Worm (Caenorhabditis elegans) whole organism, L3 larva: ENCODE data around the gene F49E11.2.

Experiments used
- ama-1 ChIP-seq: fragments of 150-350 bp; optimal IDR thresholded peaks from 2 replicates; lab custom pipeline; 2018
- ceh-28 ChIP-seq: fragments of 150-350 bp; optimal IDR thresholded peaks from 2 replicates; lab custom pipeline; 2014; ENCODE audit warnings: missing biosample characterization, missing genetic modification reagents, missing genetic modification characterization
- ceh-82 ChIP-seq: fragments of 150-350 bp; optimal IDR thresholded peaks from 2 replicates; lab custom pipeline; 2014; ENCODE audit warnings: missing biosample characterization, missing genetic modification characterization
- ceh-9 ChIP-seq: sonication (generic microtip); optimal IDR thresholded peaks from 2 replicates; lab custom pipeline; 2018; ENCODE audit warnings: missing biosample characterization, missing genetic modification characterization
- egl-27 ChIP-seq: sonication (generic microtip); optimal IDR thresholded peaks from 4 replicates; lab custom pipeline; 2017; ENCODE audit warnings: missing biosample characterization, missing genetic modification reagents, missing genetic modification characterization
- elt-3 ChIP-seq, 3 experiments: fragments of 150-350 bp in 1 of 3; sonication (generic microtip) in 2 of 3; optimal IDR thresholded peaks; 2 replicates in 2 of 3; 4 replicates in 1 of 3; lab custom pipeline; 2014 to 2017; ENCODE audit warnings: missing biosample characterization in 3 of 3, missing genetic modification characterization in 3 of 3
- eor-1 ChIP-seq, 2 experiments: fragments of 150-350 bp; optimal IDR thresholded peaks; 2 replicates each; lab custom pipeline; 2014 to 2018; ENCODE audit warnings: missing biosample characterization in 2 of 2, missing genetic modification characterization in 2 of 2
- fkh-10 ChIP-seq: sonication (generic microtip); optimal IDR thresholded peaks from 2 replicates; lab custom pipeline; 2017; ENCODE audit warnings: missing biosample characterization, missing genetic modification reagents, missing genetic modification characterization
- fos-1 ChIP-seq: fragments of 150-350 bp; optimal IDR thresholded peaks from 2 replicates; lab custom pipeline; 2014; ENCODE audit warnings: missing biosample characterization, missing genetic modification characterization
- hmg-11 ChIP-seq: sonication (generic microtip); optimal IDR thresholded peaks from 2 replicates; lab custom pipeline; 2016; ENCODE audit warnings: missing genetic modification characterization, missing compliant biosample characterization
- jun-1 ChIP-seq: fragments of 150-350 bp; optimal IDR thresholded peaks from 2 replicates; lab custom pipeline; 2014; ENCODE audit warnings: missing biosample characterization, missing genetic modification reagents, missing genetic modification characterization
- lin-15B ChIP-seq: fragments of 150-350 bp; optimal IDR thresholded peaks from 2 replicates; lab custom pipeline; 2014; ENCODE audit warnings: missing biosample characterization, missing genetic modification characterization
- lsy-12 ChIP-seq: sonication (generic microtip); optimal IDR thresholded peaks from 2 replicates; lab custom pipeline; 2016; ENCODE audit warnings: mild to moderate bottlenecking, missing genetic modification characterization, missing compliant biosample characterization
- mdl-1 ChIP-seq: fragments of 150-350 bp; optimal IDR thresholded peaks from 2 replicates; lab custom pipeline; 2014; ENCODE audit warnings: missing biosample characterization, missing genetic modification characterization
- nfya-1 ChIP-seq: sonication (generic microtip); optimal IDR thresholded peaks from 2 replicates; lab custom pipeline; 2017; ENCODE audit warnings: missing genetic modification characterization, mild to moderate bottlenecking, missing compliant biosample characterization, antibody characterized with exemption, moderate library complexity; ENCODE audit not compliant: insufficient read depth
- nhr-11 ChIP-seq: fragments of 150-350 bp; optimal IDR thresholded peaks from 2 replicates; lab custom pipeline; 2014; ENCODE audit warnings: missing biosample characterization, missing genetic modification characterization
- nhr-12 ChIP-seq: fragments of 150-350 bp; optimal IDR thresholded peaks from 2 replicates; lab custom pipeline; 2014; ENCODE audit warnings: missing biosample characterization, missing genetic modification characterization
- nhr-23 ChIP-seq: fragments of 150-350 bp; optimal IDR thresholded peaks from 2 replicates; lab custom pipeline; 2014; ENCODE audit warnings: missing biosample characterization, missing genetic modification reagents, missing genetic modification characterization
- nhr-237 ChIP-seq: fragments of 150-350 bp; optimal IDR thresholded peaks from 2 replicates; lab custom pipeline; 2014; ENCODE audit warnings: missing biosample characterization, missing genetic modification characterization
- nhr-25 ChIP-seq: sonication (generic microtip); optimal IDR thresholded peaks from 2 replicates; lab custom pipeline; 2017; ENCODE audit warnings: missing biosample characterization, missing genetic modification characterization
- nhr-43 ChIP-seq: sonication (generic microtip); optimal IDR thresholded peaks from 2 replicates; lab custom pipeline; 2016; ENCODE audit warnings: mild to moderate bottlenecking, missing genetic modification characterization, missing compliant biosample characterization; ENCODE audit not compliant: poor library complexity, severe bottlenecking
- nhr-67 ChIP-seq: fragments of 150-350 bp; optimal IDR thresholded peaks from 2 replicates; lab custom pipeline; 2014; ENCODE audit warnings: missing biosample characterization, missing genetic modification characterization
- nhr-76 ChIP-seq: fragments of 150-350 bp; sonication (generic microtip); optimal IDR thresholded peaks from 5 replicates; lab custom pipeline; 2014; ENCODE audit warnings: missing biosample characterization, missing genetic modification characterization
- pha-4 ChIP-seq: fragments of 150-350 bp; optimal IDR thresholded peaks from 2 replicates; lab custom pipeline; 2014; ENCODE audit warnings: missing biosample characterization, missing genetic modification reagents, missing genetic modification characterization
- pqm-1 ChIP-seq: fragments of 150-350 bp; optimal IDR thresholded peaks from 2 replicates; lab custom pipeline; 2017; ENCODE audit warnings: missing biosample characterization, missing genetic modification characterization, inconsistent platforms
- sea-2 ChIP-seq: fragments of 150-350 bp; sonication (generic microtip); optimal IDR thresholded peaks from 4 replicates; lab custom pipeline; 2014; ENCODE audit warnings: missing biosample characterization, missing genetic modification reagents, missing genetic modification characterization
- skn-1 ChIP-seq: fragments of 150-350 bp; optimal IDR thresholded peaks from 2 replicates; lab custom pipeline; 2014; ENCODE audit warnings: missing biosample characterization, missing genetic modification characterization
- snpc-4 ChIP-seq: fragments of 150-350 bp; optimal IDR thresholded peaks from 2 replicates; lab custom pipeline; 2014; ENCODE audit warnings: missing biosample characterization, missing genetic modification characterization
- tbx-2 ChIP-seq: sonication (generic microtip); optimal IDR thresholded peaks from 2 replicates; lab custom pipeline; 2016; ENCODE audit warnings: mild to moderate bottlenecking, missing genetic modification characterization, missing compliant biosample characterization
- unc-39 ChIP-seq: sonication (generic microtip); optimal IDR thresholded peaks from 4 replicates; lab custom pipeline; 2017; ENCODE audit warnings: missing biosample characterization, missing genetic modification characterization
- unc-62 ChIP-seq: fragments of 150-350 bp; sonication (generic microtip); optimal IDR thresholded peaks from 4 replicates; lab custom pipeline; 2014; ENCODE audit warnings: missing biosample characterization, missing genetic modification reagents, missing genetic modification characterization
- ztf-4 ChIP-seq: fragments of 150-350 bp; optimal IDR thresholded peaks from 2 replicates; lab custom pipeline; 2014; ENCODE audit warnings: missing biosample characterization, missing genetic modification characterization

F49E11.2 gene

DNA sequence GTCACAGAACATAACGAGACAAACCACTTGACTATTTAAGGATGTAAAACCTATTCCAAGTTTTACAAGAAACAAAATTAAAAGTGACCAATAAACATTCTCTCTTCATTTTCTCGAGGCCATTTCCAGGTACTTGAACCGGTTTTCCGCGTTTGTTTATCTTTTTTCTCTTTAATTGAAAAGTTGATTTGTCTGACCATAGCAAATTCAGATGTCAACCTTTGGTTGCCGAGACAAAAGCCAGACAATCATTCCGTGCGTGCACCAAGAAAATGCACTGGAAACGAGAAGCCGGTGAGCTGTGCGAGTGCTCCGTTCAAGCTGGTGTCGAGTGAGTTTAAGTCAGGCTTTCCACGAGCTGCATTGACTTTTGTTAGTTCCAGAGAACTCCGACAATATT lies 43.3 kb upstream of the F49E11.2 start:
- peak; percentile 6 for TF ChIP-seq nhr-23 (tag; lab: Kevin White, UChicago)
- no peak for TF ChIP-seq hmg-11 (tag; lab: Kevin White, UChicago)
- TF ChIP-seq ama-1, result peak; percentile 61
- TF ChIP-seq nhr-25 (tag; lab: Kevin White, UChicago), result peak; percentile 38
- TF ChIP-seq, all 47 proteins: peak for 3

DNA sequence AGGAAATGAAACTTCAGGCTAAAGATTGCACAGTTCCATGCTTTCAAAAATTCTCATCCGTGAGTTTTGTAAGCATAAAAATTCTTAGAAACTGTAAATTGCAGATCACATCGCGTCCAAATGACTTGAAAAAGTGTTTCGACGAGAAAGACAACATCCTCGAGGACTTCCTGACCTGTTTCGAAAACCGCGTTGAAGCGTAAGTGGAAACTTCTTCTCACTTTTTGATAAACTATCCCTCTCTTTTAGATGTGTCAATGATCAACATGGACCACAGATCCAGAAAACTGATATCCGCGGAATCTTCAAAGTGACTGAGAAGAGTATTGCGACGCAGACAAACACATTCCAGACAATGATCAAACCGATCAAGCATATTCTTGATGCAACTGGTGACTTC lies 42.1 kb upstream of the F49E11.2 start:
- TF ChIP-seq nhr-25 (tag; lab: Kevin White, UChicago) (peak; percentile 7), lin-15B (tag; lab: Kevin White, UChicago) (no peak)

DNA sequence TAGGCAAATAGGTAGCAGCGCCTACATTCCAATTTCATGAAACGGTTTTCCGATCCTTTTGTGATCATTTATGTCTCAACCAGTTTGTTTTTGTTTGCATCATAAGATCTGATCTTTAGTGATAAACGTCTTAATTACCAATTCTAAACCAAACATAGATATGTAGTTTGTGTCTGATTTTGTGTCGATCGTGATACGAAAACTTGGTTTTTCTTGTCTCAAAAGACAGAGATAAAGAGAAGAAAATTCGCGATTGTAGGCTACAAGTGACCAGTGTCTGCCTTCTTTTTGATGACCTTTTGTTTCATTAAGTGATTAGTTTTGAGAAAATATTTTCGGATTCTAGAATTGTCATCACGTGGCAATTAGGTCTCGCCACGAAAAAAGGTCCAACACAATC lies 41.4 kb upstream of the F49E11.2 start:
- TF ChIP-seq nhr-43 (tag; lab: Kevin White, UChicago), result peak; percentile 57
- TF ChIP-seq ama-1, result peak; percentile 24
- TF ChIP-seq nhr-11, result peak; percentile 34
- no peak for TF ChIP-seq hmg-11 (tag; lab: Kevin White, UChicago)
- TF ChIP-seq unc-62, result no peak
- TF ChIP-seq elt-3 (tag; optimal IDR thresholded peaks at IDR 0.05; lab: Kevin White, UChicago), result peak in 1 of 3 experiments; percentile 12
- TF ChIP-seq nhr-23 (tag; lab: Kevin White, UChicago), result peak; percentile 63
- no peak for TF ChIP-seq lin-15B (tag; lab: Kevin White, UChicago)
- no peak for TF ChIP-seq mdl-1 (tag; lab: Kevin White, UChicago)
- peak; percentile 30 for TF ChIP-seq nhr-25 (tag; lab: Kevin White, UChicago)
- no peak for TF ChIP-seq ztf-4 (tag; lab: Kevin White, UChicago)
- TF ChIP-seq nfya-1 (tag; lab: Kevin White, UChicago), result peak; percentile 18
- TF ChIP-seq nhr-237 (tag; lab: Kevin White, UChicago), result no peak

DNA sequence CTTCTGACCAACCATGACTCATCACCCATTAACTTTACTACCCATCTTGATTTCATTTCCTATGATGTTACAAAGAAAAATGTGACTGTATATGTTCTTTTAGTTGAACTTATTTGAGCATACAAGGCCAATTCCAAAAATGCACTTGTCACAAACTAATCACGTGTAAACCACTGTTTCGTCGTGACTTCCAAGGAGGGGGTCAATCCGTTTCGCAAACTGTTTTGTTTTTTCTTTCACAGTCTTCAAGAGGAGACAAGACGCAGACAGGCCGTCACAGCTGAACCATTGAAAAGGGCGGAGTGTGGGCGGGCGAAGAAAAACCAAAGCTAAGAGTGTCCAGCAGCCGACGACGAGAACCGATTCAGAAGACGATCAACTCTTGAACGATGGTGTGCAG lies 40.3 kb upstream of the F49E11.2 start, which contains the start of gene C39E9.8:
TSS of gene C39E9.8 (plus strand) at position 328 of the 400 bp plus-strand sequence.
- peak; percentile 47 for TF ChIP-seq nhr-23 (tag; lab: Kevin White, UChicago)
- no peak for TF ChIP-seq jun-1 (tag; lab: Kevin White, UChicago)
- TF ChIP-seq pqm-1, result no peak
- TF ChIP-seq nhr-43 (tag; lab: Kevin White, UChicago), result peak; percentile 77
- no peak for TF ChIP-seq ceh-9
- peak; percentile 79 for TF ChIP-seq nhr-25 (tag; lab: Kevin White, UChicago)
- TF ChIP-seq lsy-12 (tag; lab: Kevin White, UChicago), result no peak
- TF ChIP-seq, all 47 proteins: peak for 3

DNA sequence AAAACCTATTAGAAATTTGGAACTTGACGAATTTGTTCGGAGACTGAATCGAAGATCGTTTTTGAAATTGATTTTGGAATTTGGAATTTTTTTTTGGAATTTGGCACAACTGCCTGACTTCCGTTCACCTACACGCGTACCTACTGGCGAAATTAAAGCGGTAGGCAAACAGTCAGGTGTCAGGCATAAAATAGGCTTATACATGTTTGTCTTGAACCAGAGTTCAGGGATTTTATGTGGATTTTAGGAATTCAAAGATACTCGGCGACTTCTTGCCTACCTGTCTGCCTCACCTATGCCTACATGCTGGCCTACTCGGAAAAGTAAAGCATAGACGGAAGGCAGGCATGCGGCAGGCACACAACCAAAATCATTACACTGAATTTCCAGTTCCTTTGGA lies 39.6 kb upstream of the F49E11.2 start:
- TF ChIP-seq tbx-2 (tag; lab: Kevin White, UChicago) (no peak), pqm-1 (no peak), elt-3 (tag; optimal IDR thresholded peaks at IDR 0.05; lab: Kevin White, UChicago) (no peak), pha-4 (no peak), ceh-82 (tag; lab: Kevin White, UChicago) (no peak)
- TF ChIP-seq, all 47 proteins: peak for 0

DNA sequence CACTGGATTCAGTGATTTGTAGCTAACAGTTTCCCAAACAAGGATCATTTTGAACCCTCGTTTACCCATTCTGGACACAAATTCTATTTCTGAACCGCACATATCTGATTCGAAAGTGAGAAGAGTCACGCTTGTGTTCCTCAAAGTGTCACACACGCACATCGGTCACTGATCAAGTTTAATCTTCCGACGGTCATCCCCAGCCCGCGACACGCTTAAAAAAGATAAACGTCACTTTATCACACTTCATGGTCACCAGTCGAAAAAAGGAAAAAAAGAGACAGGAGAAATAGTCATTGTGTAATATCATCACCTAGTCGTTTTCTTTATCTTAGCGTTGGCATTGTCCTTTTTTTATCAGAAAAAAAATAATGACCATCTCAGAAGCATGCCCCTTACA lies 38.9 kb upstream of the F49E11.2 start:
- peak; percentile 39 for TF ChIP-seq nhr-23 (tag; lab: Kevin White, UChicago)
- TF ChIP-seq nhr-43 (tag; lab: Kevin White, UChicago), result peak; percentile 91
- no peak for TF ChIP-seq nhr-67
- TF ChIP-seq nhr-25 (tag; lab: Kevin White, UChicago), result peak; percentile 81
- no peak for TF ChIP-seq snpc-4 (tag; lab: Kevin White, UChicago)

DNA sequence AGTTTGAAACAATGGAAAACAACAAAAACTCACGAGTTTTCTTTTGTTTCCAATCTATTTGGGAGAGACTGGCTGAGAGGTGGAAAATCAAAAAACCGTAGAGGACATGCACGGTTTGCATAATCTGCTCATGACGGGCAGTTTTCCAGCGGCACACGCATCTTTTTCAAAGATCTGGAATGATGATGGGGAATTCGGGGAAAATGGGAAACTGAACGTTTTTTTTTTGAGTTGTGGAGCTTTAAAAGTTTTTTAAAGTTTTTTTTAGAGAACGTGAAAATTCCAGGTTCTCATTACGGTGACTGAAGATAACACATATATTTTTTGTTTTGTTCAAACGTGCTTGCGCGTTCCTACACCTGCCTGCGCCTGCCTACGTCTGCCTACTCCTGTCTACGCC lies 37.8 kb upstream of the F49E11.2 start, which contains the start of gene C39E9.7:
TSS of gene C39E9.7 (minus strand) at position 101 of the 400 bp plus-strand sequence.
- TF ChIP-seq hmg-11 (tag; lab: Kevin White, UChicago) (no peak), nhr-76 (tag; lab: Kevin White, UChicago) (no peak), nhr-11 (no peak), ceh-28 (tag; lab: Kevin White, UChicago) (no peak), nhr-12 (tag; lab: Kevin White, UChicago) (no peak), ceh-9 (no peak), pha-4 (no peak), sea-2 (GFP tag; lab: Kevin White, UChicago) (no peak), elt-3 (tag; optimal IDR thresholded peaks at IDR 0.05; lab: Kevin White, UChicago) (no peak), unc-62 (no peak), unc-39 (tag; lab: Kevin White, UChicago) (no peak), fkh-10 (GFP tag; lab: Kevin White, UChicago) (no peak), egl-27 (tag; lab: Kevin White, UChicago) (no peak), eor-1 (tag; optimal IDR thresholded peaks at IDR 0.05; lab: Kevin White, UChicago) (no peak), nhr-237 (tag; lab: Kevin White, UChicago) (no peak), fos-1 (tag; lab: Kevin White, UChicago) (no peak), nhr-25 (tag; lab: Kevin White, UChicago) (no peak), skn-1 (tag; lab: Kevin White, UChicago) (no peak), nhr-43 (tag; lab: Kevin White, UChicago) (no peak), snpc-4 (tag; lab: Kevin White, UChicago) (no peak)
- TF ChIP-seq, all 47 proteins: peak for 0
